Worm (Caenorhabditis elegans): ENCODE measurements around the gene stip-1.

The stip-1 gene

ce11 chrII:10388041-10388706, 38.4 kb upstream of the stip-1 start (continued):
- peak; percentile 55 to 72 (median 69) for TF ChIP-seq dpl-1 (GFP tag; optimal IDR thresholded peaks at IDR 0.05)
- TF ChIP-seq tlp-1 (tag; optimal IDR thresholded peaks at IDR 0.05) = no peak
- TF ChIP-seq hlh-17 (GFP tag; optimal IDR thresholded peaks at IDR 0.05; ENCODE audit: borderline replicate concordance) = no peak
- peak; percentile 61 for TF ChIP-seq skn-1 (tag; optimal IDR thresholded peaks at IDR 0.05)
- TF ChIP-seq lsy-2 (tag; optimal IDR thresholded peaks at IDR 0.05) = peak; percentile 75 to 77
- TF ChIP-seq blmp-1 (tag; optimal IDR thresholded peaks at IDR 0.05) = peak; percentile 56
- peak; percentile 13 for TF ChIP-seq sup-37 (GFP tag; optimal IDR thresholded peaks at IDR 0.05)
- TF ChIP-seq lin-35 (GFP tag; optimal IDR thresholded peaks at IDR 0.05) = peak; percentile 57 to 76
- TF ChIP-seq nhr-76 (tag; optimal IDR thresholded peaks at IDR 0.05) = no peak
- no peak for TF ChIP-seq C34B4.2 (tag; optimal IDR thresholded peaks at IDR 0.05)
- TF ChIP-seq egl-13 (tag; optimal IDR thresholded peaks at IDR 0.05) = peak; percentile 55
- peak; percentile 54 for TF ChIP-seq lin-15B (tag; optimal IDR thresholded peaks at IDR 0.05)
- TF ChIP-seq pax-3 (tag; optimal IDR thresholded peaks at IDR 0.05) = peak; percentile 54
- TF ChIP-seq ces-1 (GFP tag; optimal IDR thresholded peaks at IDR 0.05) = no peak
- no peak for TF ChIP-seq unc-62 (GFP tag; optimal IDR thresholded peaks at IDR 0.05)
- no peak for TF ChIP-seq ztf-4 (tag; optimal IDR thresholded peaks at IDR 0.05)
- peak; percentile 45 to 73 for TF ChIP-seq efl-1 (optimal IDR thresholded peaks at IDR 0.05)
- TF ChIP-seq efl-1 (GFP tag; optimal IDR thresholded peaks at IDR 0.05 in 1 of 2) = peak; percentile 66 to 96
- peak; percentile 57; the same call in 1 of the 2 replicates for TF ChIP-seq grh-1 (GFP tag; IDR thresholded peaks at IDR 0.05)
- TF ChIP-seq nhr-90 (tag; optimal IDR thresholded peaks at IDR 0.05; ENCODE audit: poor library complexity) = peak; percentile 70
- TF ChIP-seq nhr-47 (tag; optimal IDR thresholded peaks at IDR 0.05) = peak; percentile 80
- TF ChIP-seq nhr-11 (tag; optimal IDR thresholded peaks at IDR 0.05) = no peak
- TF ChIP-seq ceh-82 (tag; optimal IDR thresholded peaks at IDR 0.05) = peak; percentile 70 to 76 (median 73)
- no peak for TF ChIP-seq nhr-237 (tag; optimal IDR thresholded peaks at IDR 0.05)
- TF ChIP-seq unc-98 (GFP tag; IDR thresholded peaks at IDR 0.05) = no peak
- peak; percentile 54 for TF ChIP-seq jun-1 (tag; optimal IDR thresholded peaks at IDR 0.05)
- peak; percentile 93 for TF ChIP-seq nhr-85 (tag)
- TF ChIP-seq irx-1 (tag; optimal IDR thresholded peaks at IDR 0.05) = peak; percentile 49
- TF ChIP-seq mep-1 (tag; optimal IDR thresholded peaks at IDR 0.05) = peak; percentile 73
- TF ChIP-seq nhr-20 (tag; optimal IDR thresholded peaks at IDR 0.05) = peak; percentile 81
- TF ChIP-seq elt-2 (tag; optimal IDR thresholded peaks at IDR 0.05) = peak; percentile 9
- TF ChIP-seq nhr-84 (tag; optimal IDR thresholded peaks at IDR 0.05) = no peak
- no peak for TF ChIP-seq fkh-4 (tag; optimal IDR thresholded peaks at IDR 0.05; ENCODE audit: borderline replicate concordance)

ce11 chrII:10384680-10385383, 35.0 kb upstream of the stip-1 start, which contains the start of gene ztf-27:
Gene ztf-27, plus strand, starts transcription at chrII:10385333.
- TF ChIP-seq rnt-1 (tag; optimal IDR thresholded peaks at IDR 0.05) = peak; percentile 51
- no peak for TF ChIP-seq grh-1 (GFP tag; IDR thresholded peaks at IDR 0.05)
- no peak for TF ChIP-seq ama-1 (optimal IDR thresholded peaks at IDR 0.05)
- TF ChIP-seq nhr-71 (tag; optimal IDR thresholded peaks at IDR 0.05) = peak; percentile 62
- TF ChIP-seq pqm-1 (tag; optimal IDR thresholded peaks at IDR 0.05) = no peak
- peak in 1 of 2 experiments; percentile 54 for TF ChIP-seq lsy-2 (tag; optimal IDR thresholded peaks at IDR 0.05)
- TF ChIP-seq nhr-237 (tag; optimal IDR thresholded peaks at IDR 0.05) = no peak
- TF ChIP-seq nhr-85 (tag) = peak; percentile 88
- TF ChIP-seq skn-1 (tag; optimal IDR thresholded peaks at IDR 0.05) = peak; percentile 30
- no peak for TF ChIP-seq sup-37 (GFP tag; optimal IDR thresholded peaks at IDR 0.05)
- TF ChIP-seq mep-1 (tag; optimal IDR thresholded peaks at IDR 0.05) = peak; percentile 55
- TF ChIP-seq sptf-1 (tag; optimal IDR thresholded peaks at IDR 0.05) = no peak
- no peak for TF ChIP-seq ceh-90 (tag; optimal IDR thresholded peaks at IDR 0.05)
- TF ChIP-seq ces-1 (GFP tag; optimal IDR thresholded peaks at IDR 0.05) = no peak
- TF ChIP-seq xbp-1 (tag; optimal IDR thresholded peaks at IDR 0.05) = peak; percentile 1
- TF ChIP-seq nhr-19 (GFP tag; conservative IDR thresholded peaks at IDR 0.05) = peak; percentile 37
- peak; percentile 82 for TF ChIP-seq blmp-1 (tag; optimal IDR thresholded peaks at IDR 0.05)
- peak in 2 of 6 experiments; percentile 38 to 42 for TF ChIP-seq elt-3 (tag; optimal IDR thresholded peaks at IDR 0.05)
- peak in 1 of 2 experiments; percentile 56 for TF ChIP-seq mdl-1 (tag; optimal IDR thresholded peaks at IDR 0.05)
- TF ChIP-seq F16B12.6 (tag; optimal IDR thresholded peaks at IDR 0.05) = no peak
- peak; percentile 38 for TF ChIP-seq nhr-90 (tag; optimal IDR thresholded peaks at IDR 0.05; ENCODE audit: poor library complexity)
- TF ChIP-seq swsn-7 (tag; optimal IDR thresholded peaks at IDR 0.05) = peak; percentile 14
- peak; percentile 18 to 22 for TF ChIP-seq efl-1 (optimal IDR thresholded peaks at IDR 0.05)
- TF ChIP-seq efl-1 (GFP tag; optimal IDR thresholded peaks at IDR 0.05 in 1 of 2) = peak in 1 of 2 experiments; percentile 92
- no peak for TF ChIP-seq nhr-77 (tag; optimal IDR thresholded peaks at IDR 0.05)
- TF ChIP-seq lin-35 (GFP tag; optimal IDR thresholded peaks at IDR 0.05) = peak in 1 of 2 experiments; percentile 50
- peak; percentile 64 for TF ChIP-seq nhr-20 (tag; optimal IDR thresholded peaks at IDR 0.05)
- peak; percentile 69 for TF ChIP-seq lin-14 (GFP tag; optimal IDR thresholded peaks at IDR 0.05)
- TF ChIP-seq nhr-76 (tag; optimal IDR thresholded peaks at IDR 0.05) = no peak
- peak; percentile 53 for TF ChIP-seq snu-23 (GFP tag; optimal IDR thresholded peaks at IDR 0.05)
- TF ChIP-seq nhr-47 (tag; optimal IDR thresholded peaks at IDR 0.05) = peak; percentile 48
